Worm (Caenorhabditis elegans) whole organism, L3 larva: ENCODE data around the gene F02H6.7.

ENCODE experiments used
- R02D3.7 ChIP-seq: fragments of 150-350 bp; optimal IDR thresholded peaks from 2 replicates; lab custom pipeline; 2014; ENCODE audit warnings: missing biosample characterization, missing genetic modification characterization
- ZK546.5 ChIP-seq: sonication (generic microtip); optimal IDR thresholded peaks from 2 replicates; lab custom pipeline; 2017; ENCODE audit warnings: missing biosample characterization, missing genetic modification characterization
- ama-1 ChIP-seq: fragments of 150-350 bp; optimal IDR thresholded peaks from 2 replicates; lab custom pipeline; 2018
- ceh-28 ChIP-seq: fragments of 150-350 bp; optimal IDR thresholded peaks from 2 replicates; lab custom pipeline; 2014; ENCODE audit warnings: missing biosample characterization, missing genetic modification reagents, missing genetic modification characterization
- ceh-82 ChIP-seq: fragments of 150-350 bp; optimal IDR thresholded peaks from 2 replicates; lab custom pipeline; 2014; ENCODE audit warnings: missing biosample characterization, missing genetic modification characterization
- ceh-9 ChIP-seq: sonication (generic microtip); optimal IDR thresholded peaks from 2 replicates; lab custom pipeline; 2018; ENCODE audit warnings: missing biosample characterization, missing genetic modification characterization
- daf-12 ChIP-seq: fragments of 150-350 bp; optimal IDR thresholded peaks from 2 replicates; lab custom pipeline; 2014; ENCODE audit warnings: missing biosample characterization, missing genetic modification reagents, missing genetic modification characterization
- egl-27 ChIP-seq: sonication (generic microtip); optimal IDR thresholded peaks from 4 replicates; lab custom pipeline; 2017; ENCODE audit warnings: missing biosample characterization, missing genetic modification reagents, missing genetic modification characterization
- egl-5 ChIP-seq: fragments of 150-350 bp; optimal IDR thresholded peaks from 2 replicates; lab custom pipeline; 2017; ENCODE audit warnings: missing biosample characterization, missing genetic modification reagents, missing genetic modification characterization, inconsistent platforms
- elt-1 ChIP-seq: fragments of 150-350 bp; optimal IDR thresholded peaks from 2 replicates; lab custom pipeline; 2014; ENCODE audit warnings: missing biosample characterization, missing genetic modification characterization
- elt-2 ChIP-seq: sonication (generic microtip); optimal IDR thresholded peaks from 2 replicates; lab custom pipeline; 2016; ENCODE audit warnings: missing genetic modification reagents, mild to moderate bottlenecking, missing genetic modification characterization, missing compliant biosample characterization
- elt-3 ChIP-seq, 3 experiments: fragments of 150-350 bp in 1 of 3; sonication (generic microtip) in 2 of 3; optimal IDR thresholded peaks; 2 replicates in 2 of 3; 4 replicates in 1 of 3; lab custom pipeline; 2014 to 2017; ENCODE audit warnings: missing biosample characterization in 3 of 3, missing genetic modification characterization in 3 of 3
- eor-1 ChIP-seq, 2 experiments: fragments of 150-350 bp; optimal IDR thresholded peaks; 2 replicates each; lab custom pipeline; 2014 to 2018; ENCODE audit warnings: missing biosample characterization in 2 of 2, missing genetic modification characterization in 2 of 2
- fkh-10 ChIP-seq: sonication (generic microtip); optimal IDR thresholded peaks from 2 replicates; lab custom pipeline; 2017; ENCODE audit warnings: missing biosample characterization, missing genetic modification reagents, missing genetic modification characterization
- fkh-2 ChIP-seq: fragments of 150-350 bp; optimal IDR thresholded peaks from 2 replicates; lab custom pipeline; 2014; ENCODE audit warnings: missing biosample characterization, missing genetic modification reagents, missing genetic modification characterization
- fos-1 ChIP-seq: fragments of 150-350 bp; optimal IDR thresholded peaks from 2 replicates; lab custom pipeline; 2014; ENCODE audit warnings: missing biosample characterization, missing genetic modification characterization
- hmg-11 ChIP-seq: sonication (generic microtip); optimal IDR thresholded peaks from 2 replicates; lab custom pipeline; 2016; ENCODE audit warnings: missing genetic modification characterization, missing compliant biosample characterization
- jun-1 ChIP-seq: fragments of 150-350 bp; optimal IDR thresholded peaks from 2 replicates; lab custom pipeline; 2014; ENCODE audit warnings: missing biosample characterization, missing genetic modification reagents, missing genetic modification characterization
- lin-15B ChIP-seq: fragments of 150-350 bp; optimal IDR thresholded peaks from 2 replicates; lab custom pipeline; 2014; ENCODE audit warnings: missing biosample characterization, missing genetic modification characterization
- lin-39 ChIP-seq: fragments of 150-350 bp; optimal IDR thresholded peaks from 2 replicates; lab custom pipeline; 2018; ENCODE audit warnings: missing biosample characterization, missing genetic modification reagents, missing genetic modification characterization
- lsy-12 ChIP-seq: sonication (generic microtip); optimal IDR thresholded peaks from 2 replicates; lab custom pipeline; 2016; ENCODE audit warnings: mild to moderate bottlenecking, missing genetic modification characterization, missing compliant biosample characterization
- mdl-1 ChIP-seq: fragments of 150-350 bp; optimal IDR thresholded peaks from 2 replicates; lab custom pipeline; 2014; ENCODE audit warnings: missing biosample characterization, missing genetic modification characterization
- mml-1 ChIP-seq: fragments of 150-350 bp; sonication (generic microtip); optimal IDR thresholded peaks from 3 replicates; lab custom pipeline; 2014; ENCODE audit warnings: missing biosample characterization, missing genetic modification characterization
- nhr-11 ChIP-seq: fragments of 150-350 bp; optimal IDR thresholded peaks from 2 replicates; lab custom pipeline; 2014; ENCODE audit warnings: missing biosample characterization, missing genetic modification characterization
- nhr-12 ChIP-seq: fragments of 150-350 bp; optimal IDR thresholded peaks from 2 replicates; lab custom pipeline; 2014; ENCODE audit warnings: missing biosample characterization, missing genetic modification characterization
- nhr-23 ChIP-seq: fragments of 150-350 bp; optimal IDR thresholded peaks from 2 replicates; lab custom pipeline; 2014; ENCODE audit warnings: missing biosample characterization, missing genetic modification reagents, missing genetic modification characterization
- nhr-237 ChIP-seq: fragments of 150-350 bp; optimal IDR thresholded peaks from 2 replicates; lab custom pipeline; 2014; ENCODE audit warnings: missing biosample characterization, missing genetic modification characterization
- nhr-25 ChIP-seq: sonication (generic microtip); optimal IDR thresholded peaks from 2 replicates; lab custom pipeline; 2017; ENCODE audit warnings: missing biosample characterization, missing genetic modification characterization
- nhr-28 ChIP-seq: fragments of 150-350 bp; optimal IDR thresholded peaks from 2 replicates; lab custom pipeline; 2014; ENCODE audit warnings: missing biosample characterization, missing genetic modification characterization
- nhr-43 ChIP-seq: sonication (generic microtip); optimal IDR thresholded peaks from 2 replicates; lab custom pipeline; 2016; ENCODE audit warnings: mild to moderate bottlenecking, missing genetic modification characterization, missing compliant biosample characterization; ENCODE audit not compliant: poor library complexity, severe bottlenecking
- nhr-67 ChIP-seq: fragments of 150-350 bp; optimal IDR thresholded peaks from 2 replicates; lab custom pipeline; 2014; ENCODE audit warnings: missing biosample characterization, missing genetic modification characterization
- nhr-76 ChIP-seq: fragments of 150-350 bp; sonication (generic microtip); optimal IDR thresholded peaks from 5 replicates; lab custom pipeline; 2014; ENCODE audit warnings: missing biosample characterization, missing genetic modification characterization
- nhr-77 ChIP-seq: fragments of 150-350 bp; optimal IDR thresholded peaks from 2 replicates; lab custom pipeline; 2014; ENCODE audit warnings: missing biosample characterization, missing genetic modification characterization
- pha-4 ChIP-seq: fragments of 150-350 bp; optimal IDR thresholded peaks from 2 replicates; lab custom pipeline; 2014; ENCODE audit warnings: missing biosample characterization, missing genetic modification reagents, missing genetic modification characterization
- pqm-1 ChIP-seq: fragments of 150-350 bp; optimal IDR thresholded peaks from 2 replicates; lab custom pipeline; 2017; ENCODE audit warnings: missing biosample characterization, missing genetic modification characterization, inconsistent platforms
- sea-2 ChIP-seq: fragments of 150-350 bp; sonication (generic microtip); optimal IDR thresholded peaks from 4 replicates; lab custom pipeline; 2014; ENCODE audit warnings: missing biosample characterization, missing genetic modification reagents, missing genetic modification characterization
- skn-1 ChIP-seq: fragments of 150-350 bp; optimal IDR thresholded peaks from 2 replicates; lab custom pipeline; 2014; ENCODE audit warnings: missing biosample characterization, missing genetic modification characterization
- snpc-4 ChIP-seq: fragments of 150-350 bp; optimal IDR thresholded peaks from 2 replicates; lab custom pipeline; 2014; ENCODE audit warnings: missing biosample characterization, missing genetic modification characterization
- tbx-2 ChIP-seq: sonication (generic microtip); optimal IDR thresholded peaks from 2 replicates; lab custom pipeline; 2016; ENCODE audit warnings: mild to moderate bottlenecking, missing genetic modification characterization, missing compliant biosample characterization
- unc-39 ChIP-seq: sonication (generic microtip); optimal IDR thresholded peaks from 4 replicates; lab custom pipeline; 2017; ENCODE audit warnings: missing biosample characterization, missing genetic modification characterization
- unc-62 ChIP-seq: fragments of 150-350 bp; sonication (generic microtip); optimal IDR thresholded peaks from 4 replicates; lab custom pipeline; 2014; ENCODE audit warnings: missing biosample characterization, missing genetic modification reagents, missing genetic modification characterization
- zag-1 ChIP-seq: fragments of 150-350 bp; optimal IDR thresholded peaks from 2 replicates; lab custom pipeline; 2014; ENCODE audit warnings: missing biosample characterization, missing genetic modification characterization
- ztf-11 ChIP-seq: fragments of 150-350 bp; optimal IDR thresholded peaks from 2 replicates; lab custom pipeline; 2014; ENCODE audit warnings: missing biosample characterization, missing genetic modification characterization
- ztf-4 ChIP-seq: fragments of 150-350 bp; optimal IDR thresholded peaks from 2 replicates; lab custom pipeline; 2014; ENCODE audit warnings: missing biosample characterization, missing genetic modification characterization

The F02H6.7 gene

DNA sequence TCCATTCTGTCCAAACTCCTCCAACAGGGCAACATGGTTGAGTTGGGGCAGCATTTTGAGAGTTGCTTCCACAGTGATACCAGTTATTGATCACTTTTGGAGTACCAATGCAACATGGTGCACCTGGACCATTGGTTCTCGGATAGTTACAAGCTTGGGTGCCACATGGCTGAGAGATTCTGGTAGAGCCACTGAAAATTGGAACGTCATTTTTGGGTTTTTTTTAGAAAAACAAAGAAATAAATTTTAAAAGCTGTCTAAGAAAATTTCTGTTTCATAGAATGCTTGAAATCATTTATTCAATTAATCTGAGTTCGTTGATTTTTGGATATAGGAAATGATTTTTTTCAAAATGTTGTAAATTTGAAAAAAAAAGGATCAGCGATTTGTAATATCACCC lies 831 bp downstream of the F02H6.7 start:
- no peak for TF ChIP-seq zag-1 (tag; lab: Kevin White, UChicago)
- TF ChIP-seq nhr-67 (tag; lab: Kevin White, UChicago): no peak
- TF ChIP-seq mml-1 (tag; lab: Kevin White, UChicago): no peak
- TF ChIP-seq lsy-12 (tag; lab: Kevin White, UChicago): no peak
- no peak for TF ChIP-seq daf-12 (tag; lab: Kevin White, UChicago)
- no peak for TF ChIP-seq ztf-4
- no peak for TF ChIP-seq egl-27 (tag; lab: Kevin White, UChicago)
- no peak for TF ChIP-seq ama-1 (lab: Kevin White, UChicago)
- no peak for TF ChIP-seq nhr-11
- TF ChIP-seq snpc-4 (tag; lab: Kevin White, UChicago): no peak
- no peak for TF ChIP-seq unc-39 (tag; lab: Kevin White, UChicago)
- no peak for TF ChIP-seq nhr-237 (tag; lab: Kevin White, UChicago)
- no peak for TF ChIP-seq ZK546.5 (tag; lab: Kevin White, UChicago)
- no peak for TF ChIP-seq elt-2 (tag; lab: Kevin White, UChicago)

DNA sequence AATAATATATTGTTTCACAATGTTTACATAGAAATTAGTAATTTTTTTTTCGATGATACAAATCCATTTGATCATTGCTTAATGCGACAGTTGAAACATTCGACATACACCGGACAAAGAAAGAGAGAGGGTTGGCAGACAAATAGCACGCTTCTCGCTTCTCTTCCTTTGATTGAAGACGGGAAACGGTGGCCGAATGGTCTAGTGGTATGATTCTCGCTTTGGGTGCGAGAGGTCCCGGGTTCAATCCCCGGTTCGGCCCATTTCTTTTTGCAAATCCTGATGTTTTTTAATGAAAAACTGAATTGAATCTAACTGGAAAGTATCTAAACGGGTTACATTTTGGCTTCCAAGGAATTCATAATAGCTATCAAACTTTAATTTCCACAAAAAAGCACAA lies 3.1 kb downstream of the F02H6.7 start:
- peak; percentile 82 for TF ChIP-seq hmg-11 (tag; lab: Kevin White, UChicago)
- TF ChIP-seq nhr-11: no peak
- no peak for TF ChIP-seq nhr-12 (tag; lab: Kevin White, UChicago)
- TF ChIP-seq tbx-2: no peak
- TF ChIP-seq daf-12 (tag; lab: Kevin White, UChicago): no peak
- no peak for TF ChIP-seq nhr-67 (tag; lab: Kevin White, UChicago)
- no peak for TF ChIP-seq pqm-1
- no peak for TF ChIP-seq unc-39 (tag; lab: Kevin White, UChicago)
- no peak for TF ChIP-seq fkh-2 (tag; lab: Kevin White, UChicago)
- TF ChIP-seq R02D3.7 (tag; lab: Kevin White, UChicago): no peak
- TF ChIP-seq nhr-25 (tag; lab: Kevin White, UChicago): no peak
- no peak for TF ChIP-seq sea-2 (GFP tag; lab: Kevin White, UChicago)
- peak; percentile 9 for TF ChIP-seq elt-2 (tag; lab: Kevin White, UChicago)
- TF ChIP-seq jun-1 (tag; lab: Kevin White, UChicago): no peak
- no peak for TF ChIP-seq ceh-28
- TF ChIP-seq zag-1 (tag; lab: Kevin White, UChicago): no peak
- TF ChIP-seq nhr-23: no peak
- peak; percentile 78 for TF ChIP-seq snpc-4 (tag; lab: Kevin White, UChicago)
- peak; percentile 62 for TF ChIP-seq nhr-43
- TF ChIP-seq elt-3 (tag; optimal IDR thresholded peaks at IDR 0.05; lab: Kevin White, UChicago): no peak
- TF ChIP-seq ceh-82: no peak
- no peak for TF ChIP-seq mml-1 (tag; lab: Kevin White, UChicago)
- no peak for TF ChIP-seq nhr-77 (tag; lab: Kevin White, UChicago)
- TF ChIP-seq skn-1: no peak
- no peak for TF ChIP-seq nhr-237 (tag; lab: Kevin White, UChicago)
- no peak for TF ChIP-seq ztf-11 (tag; lab: Kevin White, UChicago)
- no peak for TF ChIP-seq lsy-12 (tag; lab: Kevin White, UChicago)
- no peak for TF ChIP-seq fos-1 (tag; lab: Kevin White, UChicago)
- TF ChIP-seq nhr-28 (tag; lab: Kevin White, UChicago): no peak
- no peak for TF ChIP-seq egl-5
- peak; percentile 16 for TF ChIP-seq lin-39 (tag; lab: Kevin White, UChicago)
- TF ChIP-seq ZK546.5 (tag; lab: Kevin White, UChicago): no peak
- no peak for TF ChIP-seq mdl-1 (tag; lab: Kevin White, UChicago)
- no peak for TF ChIP-seq eor-1 (tag; optimal IDR thresholded peaks at IDR 0.05; lab: Kevin White, UChicago)
- no peak for TF ChIP-seq elt-1 (tag; lab: Kevin White, UChicago)
- TF ChIP-seq ceh-9: no peak
- no peak for TF ChIP-seq unc-62 (GFP tag; lab: Kevin White, UChicago)
- no peak for TF ChIP-seq fkh-10
- TF ChIP-seq nhr-76 (tag; lab: Kevin White, UChicago): no peak

DNA sequence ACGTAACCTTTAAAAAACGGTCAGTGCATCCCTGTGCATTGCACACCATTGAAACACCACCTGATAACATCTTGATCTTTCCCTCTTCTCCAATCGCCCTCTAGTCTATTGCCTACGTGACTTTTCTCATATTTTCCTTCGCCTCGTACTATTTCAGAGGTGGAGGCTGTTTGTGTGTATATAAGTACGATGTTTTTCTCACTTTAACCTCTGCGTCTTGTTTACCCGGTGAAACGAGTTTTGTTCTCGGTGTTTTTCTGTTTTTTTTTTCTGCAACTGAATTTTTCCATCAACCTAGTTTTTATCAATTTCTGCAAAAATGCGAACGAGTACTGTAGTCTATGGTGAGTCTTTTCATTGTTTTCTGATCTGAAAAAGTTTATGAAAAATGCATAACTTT lies 8.3 kb downstream of the F02H6.7 start, which contains the start of gene sqrd-1:
sqrd-1 (plus strand) TSS at position 158 of the 400 bp plus-strand sequence.
- TF ChIP-seq ceh-82 (no peak), ceh-9 (no peak), snpc-4 (tag; lab: Kevin White, UChicago) (no peak), daf-12 (tag; lab: Kevin White, UChicago) (no peak), fos-1 (tag; lab: Kevin White, UChicago) (no peak), nhr-11 (no peak), nhr-237 (tag; lab: Kevin White, UChicago) (no peak), ztf-11 (tag; lab: Kevin White, UChicago) (no peak), nhr-12 (tag; lab: Kevin White, UChicago) (no peak), lsy-12 (tag; lab: Kevin White, UChicago) (no peak), ama-1 (lab: Kevin White, UChicago) (peak; percentile 83), nhr-25 (tag; lab: Kevin White, UChicago) (peak; percentile 17), fkh-2 (tag; lab: Kevin White, UChicago) (no peak), mdl-1 (tag; lab: Kevin White, UChicago) (no peak), nhr-28 (tag; lab: Kevin White, UChicago) (no peak), nhr-23 (no peak), pha-4 (tag; lab: Kevin White, UChicago) (peak; percentile 75), nhr-77 (tag; lab: Kevin White, UChicago) (no peak), ztf-4 (no peak), lin-15B (tag; lab: Kevin White, UChicago) (no peak), ceh-28 (no peak), lin-39 (tag; lab: Kevin White, UChicago) (no peak), pqm-1 (peak; percentile 81), sea-2 (GFP tag; lab: Kevin White, UChicago) (no peak), nhr-43 (no peak), zag-1 (tag; lab: Kevin White, UChicago) (no peak), egl-27 (tag; lab: Kevin White, UChicago) (no peak), nhr-67 (tag; lab: Kevin White, UChicago) (no peak), nhr-76 (tag; lab: Kevin White, UChicago) (no peak), mml-1 (tag; lab: Kevin White, UChicago) (no peak), fkh-10 (no peak), elt-1 (tag; lab: Kevin White, UChicago) (peak; percentile 80), unc-62 (GFP tag; lab: Kevin White, UChicago) (no peak), elt-2 (tag; lab: Kevin White, UChicago) (peak; percentile 8)
